Fruit fly (Drosophila melanogaster) whole organism, embryonic: ENCODE results near the gene CG42340.

Source experiments
- BtbVII ChIP-seq: fragments of 200-800 bp; sonication (Bioruptor generic); optimal IDR thresholded peaks from 3 replicates; lab custom pipeline; 2017; ENCODE audit warnings: missing biosample characterization, mild to moderate bottlenecking, missing genetic modification characterization
- C15 ChIP-seq: fragments of 200-800 bp; sonication (Bioruptor generic); IDR thresholded peaks from 3 replicates; pipeline ENCODE4 v1.3.6; 2022; ENCODE audit warnings: missing biosample characterization, missing genetic modification characterization
- CG10321 ChIP-seq: fragments of 200-800 bp; sonication (Bioruptor generic); IDR thresholded peaks from 2 replicates; pipeline ENCODE4 v1.3.6; 2022; ENCODE audit warnings: missing biosample characterization, missing genetic modification characterization
- CG11085 ChIP-seq: fragments of 200-800 bp; sonication (Bioruptor generic); IDR thresholded peaks from 2 replicates; pipeline ENCODE4 v1.3.6; 2022; ENCODE audit warnings: missing biosample characterization, missing genetic modification characterization
- CG12299 ChIP-seq: fragments of 200-800 bp; sonication (Bioruptor generic); optimal IDR thresholded peaks from 2 replicates; lab custom pipeline; 2018; ENCODE audit warnings: missing biosample characterization, mild to moderate bottlenecking, missing genetic modification characterization
- CG1233 ChIP-seq: fragments of 200-800 bp; sonication (Bioruptor generic); optimal IDR thresholded peaks from 4 replicates; lab custom pipeline; 2018; ENCODE audit warnings: missing biosample characterization, mild to moderate bottlenecking, missing genetic modification characterization
- CG14050 ChIP-seq: fragments of 200-800 bp; sonication (Bioruptor generic); IDR thresholded peaks from 3 replicates; pipeline ENCODE4 v1.3.6; 2022; ENCODE audit warnings: missing biosample characterization, missing genetic modification characterization
- CG15073 ChIP-seq: fragments of 200-800 bp; sonication (Bioruptor generic); optimal IDR thresholded peaks from 2 replicates; lab custom pipeline; 2016; ENCODE audit warnings: missing biosample characterization, missing genetic modification characterization
- CG1603 ChIP-seq: fragments of 200-800 bp; sonication (Bioruptor generic); optimal IDR thresholded peaks from 2 replicates; lab custom pipeline; 2019; ENCODE audit warnings: missing biosample characterization, mild to moderate bottlenecking, missing genetic modification characterization, moderate library complexity
- CG16813 ChIP-seq: fragments of 200-800 bp; sonication (Bioruptor generic); IDR thresholded peaks from 3 replicates; pipeline ENCODE4 v1.3.6; 2022; ENCODE audit warnings: missing biosample characterization, missing genetic modification characterization; ENCODE audit not compliant: partially characterized antibody
- CG17568 ChIP-seq: fragments of 200-800 bp; sonication (Bioruptor generic); optimal IDR thresholded peaks from 2 replicates; lab custom pipeline; 2018; ENCODE audit warnings: missing biosample characterization, mild to moderate bottlenecking, missing genetic modification characterization, moderate library complexity
- CG1792 ChIP-seq: fragments of 200-800 bp; sonication (Bioruptor generic); optimal IDR thresholded peaks from 2 replicates; lab custom pipeline; 2016; ENCODE audit warnings: missing biosample characterization, missing genetic modification characterization
- CG18619 ChIP-seq: fragments of 200-800 bp; sonication (Bioruptor generic); optimal IDR thresholded peaks from 3 replicates; lab custom pipeline; 2017; ENCODE audit warnings: missing biosample characterization, mild to moderate bottlenecking, missing genetic modification characterization
- CG2129 ChIP-seq: fragments of 200-800 bp; sonication (Bioruptor generic); IDR thresholded peaks from 2 replicates; pipeline ENCODE4 v1.3.6; 2022; ENCODE audit warnings: missing biosample characterization, missing genetic modification characterization; ENCODE audit not compliant: partially characterized antibody
- CG30403 ChIP-seq: fragments of 200-800 bp; sonication (Bioruptor generic); optimal IDR thresholded peaks from 3 replicates; lab custom pipeline; 2016; ENCODE audit warnings: missing biosample characterization, missing genetic modification characterization
- CG3407 ChIP-seq: fragments of 200-800 bp; sonication (Bioruptor generic); optimal IDR thresholded peaks from 2 replicates; lab custom pipeline; 2018; ENCODE audit warnings: missing biosample characterization, mild to moderate bottlenecking, missing genetic modification characterization
- CG34224 ChIP-seq: fragments of 200-800 bp; sonication (Bioruptor generic); IDR thresholded peaks from 3 replicates; pipeline ENCODE4 v1.3.6; 2022; ENCODE audit warnings: missing biosample characterization, missing genetic modification characterization; ENCODE audit not compliant: partially characterized antibody
- CG4282 ChIP-seq: fragments of 200-800 bp; sonication (Bioruptor generic); optimal IDR thresholded peaks from 2 replicates; lab custom pipeline; 2016; ENCODE audit warnings: missing biosample characterization, missing genetic modification characterization
- CG5180 ChIP-seq: fragments of 200-800 bp; sonication (Bioruptor generic); optimal IDR thresholded peaks from 3 replicates; lab custom pipeline; 2017; ENCODE audit warnings: missing biosample characterization, missing genetic modification characterization, mild to moderate bottlenecking, moderate library complexity, missing genetic modification reagents
- CG6854 ChIP-seq: fragments of 200-800 bp; sonication (Bioruptor generic); optimal IDR thresholded peaks from 3 replicates; lab custom pipeline; 2017; ENCODE audit warnings: missing biosample characterization, mild to moderate bottlenecking, missing genetic modification characterization
- CG9932 ChIP-seq: fragments of 200-800 bp; sonication (Bioruptor generic); IDR thresholded peaks from 2 replicates; pipeline ENCODE4 v1.3.6; 2022; ENCODE audit warnings: missing biosample characterization, missing genetic modification characterization
- CHES-1-like ChIP-seq: fragments of 200-800 bp; sonication (Bioruptor generic); optimal IDR thresholded peaks from 2 replicates; lab custom pipeline; 2016; ENCODE audit warnings: missing biosample characterization, missing genetic modification characterization
- CrebB ChIP-seq: fragments of 200-800 bp; sonication (Bioruptor generic); optimal IDR thresholded peaks from 3 replicates; lab custom pipeline; 2018; ENCODE audit warnings: missing biosample characterization, mild to moderate bottlenecking, missing genetic modification characterization
- D19B ChIP-seq: fragments of 200-800 bp; sonication (Bioruptor generic); optimal IDR thresholded peaks from 2 replicates; lab custom pipeline; 2017; ENCODE audit warnings: missing biosample characterization, mild to moderate bottlenecking, missing genetic modification characterization
- Dad ChIP-seq: fragments of 200-800 bp; sonication (Bioruptor generic); optimal IDR thresholded peaks from 3 replicates; lab custom pipeline; 2016; ENCODE audit warnings: missing biosample characterization, missing genetic modification characterization
- Dip2 ChIP-seq: fragments of 200-800 bp; sonication (Bioruptor generic); IDR thresholded peaks from 2 replicates; pipeline ENCODE4 v1.3.6; 2022; ENCODE audit warnings: missing biosample characterization, missing genetic modification characterization
- E2f2 ChIP-seq: fragments of 200-800 bp; sonication (Bioruptor generic); IDR thresholded peaks from 2 replicates; pipeline ENCODE4 v1.3.6; 2022; ENCODE audit warnings: missing biosample characterization, missing genetic modification characterization
- Ets97D ChIP-seq: fragments of 200-800 bp; sonication (Bioruptor generic); optimal IDR thresholded peaks from 3 replicates; lab custom pipeline; 2016; ENCODE audit warnings: missing biosample characterization, missing genetic modification characterization
- HLH3B ChIP-seq: fragments of 200-800 bp; sonication (Bioruptor generic); IDR thresholded peaks from 2 replicates; pipeline ENCODE4 v1.3.6; 2022; ENCODE audit warnings: missing biosample characterization, missing genetic modification characterization
- Lim3 ChIP-seq: fragments of 200-800 bp; sonication (Bioruptor generic); IDR thresholded peaks from 2 replicates; pipeline ENCODE4 v1.3.6; 2022; ENCODE audit warnings: missing biosample characterization, missing genetic modification characterization
- MESR4 ChIP-seq: fragments of 200-800 bp; sonication (Bioruptor generic); optimal IDR thresholded peaks from 2 replicates; lab custom pipeline; 2018; ENCODE audit warnings: missing biosample characterization, mild to moderate bottlenecking, missing genetic modification characterization, moderate library complexity
- Mes4 ChIP-seq: fragments of 200-800 bp; sonication (Bioruptor generic); optimal IDR thresholded peaks from 2 replicates; lab custom pipeline; 2016; ENCODE audit warnings: missing biosample characterization, missing genetic modification characterization
- NFAT ChIP-seq: fragments of 200-800 bp; sonication (Bioruptor generic); IDR thresholded peaks from 2 replicates; pipeline ENCODE4 v1.3.6; 2022; ENCODE audit warnings: missing biosample characterization, missing genetic modification characterization
- Neu2 ChIP-seq: fragments of 200-800 bp; sonication (Bioruptor generic); optimal IDR thresholded peaks from 3 replicates; lab custom pipeline; 2016; ENCODE audit warnings: missing biosample characterization, missing genetic modification characterization, borderline replicate concordance
- Six4 ChIP-seq: fragments of 200-800 bp; sonication (Bioruptor generic); optimal IDR thresholded peaks from 2 replicates; lab custom pipeline; 2016; ENCODE audit warnings: missing biosample characterization, missing genetic modification characterization
- YL-1 ChIP-seq: fragments of 200-800 bp; sonication (Bioruptor generic); optimal IDR thresholded peaks from 3 replicates; lab custom pipeline; 2017; ENCODE audit warnings: missing biosample characterization, mild to moderate bottlenecking, missing genetic modification characterization
- aop ChIP-seq: fragments of 200-800 bp; sonication (Bioruptor generic); IDR thresholded peaks from 2 replicates; pipeline ENCODE4 v1.3.6; 2022; ENCODE audit warnings: missing biosample characterization, missing genetic modification characterization
- bcd ChIP-seq: fragments of 200-800 bp; sonication (Bioruptor generic); optimal IDR thresholded peaks from 2 replicates; lab custom pipeline; 2017; ENCODE audit warnings: missing biosample characterization, mild to moderate bottlenecking, missing genetic modification characterization
- caup ChIP-seq: fragments of 200-800 bp; sonication (Bioruptor generic); optimal IDR thresholded peaks from 3 replicates; lab custom pipeline; 2017; ENCODE audit warnings: missing biosample characterization, mild to moderate bottlenecking, missing genetic modification characterization, moderate library complexity; ENCODE audit not compliant: severe bottlenecking
- chm ChIP-seq: fragments of 200-800 bp; sonication (Bioruptor generic); IDR thresholded peaks from 2 replicates; pipeline ENCODE4 v1.3.6; 2022; ENCODE audit warnings: missing biosample characterization, missing genetic modification characterization
- dmrt99B ChIP-seq: fragments of 200-800 bp; sonication (Bioruptor generic); optimal IDR thresholded peaks from 2 replicates; lab custom pipeline; 2018; ENCODE audit warnings: missing biosample characterization, mild to moderate bottlenecking, missing genetic modification characterization, moderate library complexity
- gce ChIP-seq: fragments of 200-800 bp; sonication (Bioruptor generic); IDR thresholded peaks from 3 replicates; pipeline ENCODE4 v1.3.6; 2022; ENCODE audit warnings: missing biosample characterization, missing genetic modification characterization
- knrl ChIP-seq: fragments of 200-800 bp; sonication (Bioruptor generic); IDR thresholded peaks from 3 replicates; pipeline ENCODE4 v1.3.6; 2022; ENCODE audit warnings: missing biosample characterization, missing genetic modification characterization; ENCODE audit not compliant: partially characterized antibody
- lab ChIP-seq: fragments of 200-800 bp; sonication (Bioruptor generic); optimal IDR thresholded peaks from 3 replicates; lab custom pipeline; 2017; ENCODE audit warnings: missing biosample characterization, missing genetic modification characterization, mild to moderate bottlenecking, moderate library complexity, missing genetic modification reagents
- nmo ChIP-seq: fragments of 200-800 bp; sonication (Bioruptor generic); optimal IDR thresholded peaks from 2 replicates; lab custom pipeline; 2018; ENCODE audit warnings: missing biosample characterization, mild to moderate bottlenecking, missing genetic modification characterization, moderate library complexity
- nom ChIP-seq: fragments of 200-800 bp; sonication (Bioruptor generic); optimal IDR thresholded peaks from 2 replicates; lab custom pipeline; 2017; ENCODE audit warnings: missing biosample characterization, missing genetic modification characterization, mild to moderate bottlenecking, moderate library complexity, missing genetic modification reagents
- pzg ChIP-seq: fragments of 200-800 bp; sonication (Bioruptor generic); optimal IDR thresholded peaks from 3 replicates; lab custom pipeline; 2018; ENCODE audit warnings: missing biosample characterization, mild to moderate bottlenecking, missing genetic modification characterization, moderate library complexity
- sr ChIP-seq: fragments of 200-800 bp; sonication (Bioruptor generic); IDR thresholded peaks from 3 replicates; pipeline ENCODE4 v1.3.6; 2022; ENCODE audit warnings: missing biosample characterization, missing genetic modification characterization
- unc-4 ChIP-seq: fragments of 200-800 bp; sonication (Bioruptor generic); IDR thresholded peaks from 2 replicates; pipeline ENCODE4 v1.3.6; 2022; ENCODE audit warnings: missing biosample characterization, missing genetic modification characterization; ENCODE audit not compliant: partially characterized antibody

The CG42340 gene

dm6 chrX:6533101-6533636 is 9.0 kb upstream of the CG42340 start, which contains the start of gene RpL7A (continued):
- peak; percentile 43 for TF ChIP-seq dmrt99B (tag; lab: Kevin White, UChicago)
- peak; percentile 87 for TF ChIP-seq nom (GFP tag; lab: Kevin White, UChicago)
- peak; percentile 90 for TF ChIP-seq MESR4 (GFP tag; lab: Kevin White, UChicago)
- peak; percentile 80 for TF ChIP-seq sr
- peak; percentile 42 for TF ChIP-seq CHES-1-like (GFP tag; lab: Kevin White, UChicago)
- no peak for TF ChIP-seq CG2129 (GFP tag; lab: Robert Waterston, UW)
- peak; percentile 46 for TF ChIP-seq nmo (GFP tag; lab: Kevin White, UChicago)
- peak; percentile 53; the same call in 1 of the 2 replicates for TF ChIP-seq HLH3B (GFP tag; lab: Robert Waterston, UW)
- TF ChIP-seq E2f2 (GFP tag; lab: Robert Waterston, UW), result peak; percentile 15; the same call in 1 of the 2 replicates
- no peak for TF ChIP-seq CG15073 (GFP tag; lab: Kevin White, UChicago)
- TF ChIP-seq bcd (GFP tag; lab: Kevin White, UChicago), result peak; percentile 74
- peak; percentile 87 for TF ChIP-seq caup (GFP tag; lab: Kevin White, UChicago)
- TF ChIP-seq Dad (GFP tag; lab: Kevin White, UChicago), result peak; percentile 57
- TF ChIP-seq CG9932 (GFP tag; lab: Robert Waterston, UW), result peak; percentile 29; the same call in 1 of the 2 replicates
- peak; percentile 80 for TF ChIP-seq CG17568 (GFP tag; lab: Kevin White, UChicago)
- peak; percentile 40 for TF ChIP-seq CG30403 (GFP tag; lab: Kevin White, UChicago)
- TF ChIP-seq knrl (GFP tag; lab: Robert Waterston, UW), result peak; percentile 35; the same call in 1 of the 3 replicates
- TF ChIP-seq Six4, result peak; percentile 19
- TF ChIP-seq chm (GFP tag; lab: Robert Waterston, UW), result peak; percentile 88
- peak; percentile 15 for TF ChIP-seq CG1792 (GFP tag; lab: Kevin White, UChicago)
- no peak for TF ChIP-seq CG16813 (GFP tag; lab: Robert Waterston, UW)
- TF ChIP-seq CG6854 (GFP tag; lab: Kevin White, UChicago), result peak; percentile 45
- peak; percentile 77 for TF ChIP-seq CG18619 (GFP tag; lab: Kevin White, UChicago)
- TF ChIP-seq CrebB, result peak; percentile 75
- TF ChIP-seq aop, result no peak
- no peak for TF ChIP-seq CG34224
- peak; percentile 48 for TF ChIP-seq CG5180 (GFP tag; lab: Kevin White, UChicago)
- peak; percentile 32 for TF ChIP-seq CG4282 (GFP tag; lab: Kevin White, UChicago)
- peak; percentile 60 for TF ChIP-seq pzg (GFP tag; lab: Kevin White, UChicago)
- TF ChIP-seq Mes4, result peak; percentile 71
- TF ChIP-seq CG1603 (tag; lab: Kevin White, UChicago), result peak; percentile 72
- TF ChIP-seq Ets97D, result peak; percentile 98
- TF ChIP-seq CG14050 (GFP tag; lab: Robert Waterston, UW), result 0 out of 3 replicates have a peak, but pooled peaks have one; percentile 44
- no peak for TF ChIP-seq C15 (GFP tag; lab: Robert Waterston, UW)
- peak; percentile 82 for TF ChIP-seq lab (GFP tag; lab: Kevin White, UChicago)
- no peak for TF ChIP-seq Lim3
- TF ChIP-seq D19B (GFP tag; lab: Kevin White, UChicago), result no peak
- peak; percentile 72 for TF ChIP-seq CG1233 (GFP tag; lab: Kevin White, UChicago)
- TF ChIP-seq Neu2 (GFP tag; lab: Kevin White, UChicago), result no peak
- no peak for TF ChIP-seq unc-4 (GFP tag; lab: Robert Waterston, UW)
- peak; percentile 79; the same call in 2 of the 3 replicates for TF ChIP-seq gce (GFP tag; lab: Robert Waterston, UW)
- peak; percentile 38 for TF ChIP-seq CG3407
- TF ChIP-seq YL-1 (GFP tag; lab: Kevin White, UChicago), result peak; percentile 88
- TF ChIP-seq CG10321, result peak; percentile 34; the same call in 1 of the 2 replicates
- peak; percentile 45; the same call in 1 of the 2 replicates for TF ChIP-seq CG11085 (GFP tag; lab: Robert Waterston, UW)
- TF ChIP-seq NFAT (GFP tag; lab: Robert Waterston, UW), result peak; percentile 84
- no peak for TF ChIP-seq Dip2 (GFP tag; lab: Robert Waterston, UW)
- peak; percentile 48 for TF ChIP-seq CG12299
- peak; percentile 71 for TF ChIP-seq BtbVII (GFP tag; lab: Kevin White, UChicago)
